Fruit fly (Drosophila melanogaster) whole organism, embryonic: ENCODE measurements around the gene Reck.
A peak's percentile ranks its signal among the peaks of the same experiment; 100 is the strongest.

Source experiments
- Ada2b ChIP-seq: fragments of 200-800 bp; sonication (Bioruptor generic); IDR thresholded peaks from 2 replicates; pipeline ENCODE4 v1.3.6; 2022; ENCODE audit warnings: missing biosample characterization, missing genetic modification characterization
- B-H1 ChIP-seq: fragments of 200-800 bp; sonication (Bioruptor generic); IDR thresholded peaks from 3 replicates; pipeline ENCODE4 v1.3.6; 2022; ENCODE audit warnings: missing biosample characterization, missing genetic modification characterization
- Bteb2 ChIP-seq: fragments of 200-800 bp; sonication (Bioruptor generic); optimal IDR thresholded peaks from 2 replicates; lab custom pipeline; 2016; ENCODE audit warnings: missing biosample characterization, missing genetic modification characterization
- CG10267 ChIP-seq: fragments of 200-800 bp; sonication (Bioruptor generic); optimal IDR thresholded peaks from 2 replicates; lab custom pipeline; 2018; ENCODE audit warnings: missing biosample characterization, mild to moderate bottlenecking, missing genetic modification characterization, moderate library complexity
- CG11085 ChIP-seq: fragments of 200-800 bp; sonication (Bioruptor generic); IDR thresholded peaks from 2 replicates; pipeline ENCODE4 v1.3.6; 2022; ENCODE audit warnings: missing biosample characterization, missing genetic modification characterization
- CG11723 ChIP-seq: fragments of 200-800 bp; sonication (Bioruptor generic); optimal IDR thresholded peaks from 2 replicates; lab custom pipeline; 2017; ENCODE audit warnings: missing biosample characterization, mild to moderate bottlenecking, missing genetic modification characterization
- CG14710 ChIP-seq: fragments of 200-800 bp; sonication (Bioruptor generic); optimal IDR thresholded peaks from 3 replicates; lab custom pipeline; 2019; ENCODE audit warnings: missing biosample characterization, mild to moderate bottlenecking, missing genetic modification characterization, moderate library complexity
- CG15479 ChIP-seq: fragments of 200-800 bp; sonication (Bioruptor generic); optimal IDR thresholded peaks from 3 replicates; lab custom pipeline; 2019; ENCODE audit warnings: missing biosample characterization, mild to moderate bottlenecking, missing genetic modification characterization, moderate library complexity
- CG15514 ChIP-seq: fragments of 200-800 bp; sonication (Bioruptor generic); optimal IDR thresholded peaks from 3 replicates; lab custom pipeline; 2017; ENCODE audit warnings: missing biosample characterization, missing genetic modification characterization, mild to moderate bottlenecking, moderate library complexity, missing genetic modification reagents
- CG17359 ChIP-seq: fragments of 200-800 bp; sonication (Bioruptor generic); optimal IDR thresholded peaks from 3 replicates; lab custom pipeline; 2018; ENCODE audit warnings: missing biosample characterization, mild to moderate bottlenecking, missing genetic modification characterization, moderate library complexity
- CG2199 ChIP-seq: fragments of 200-800 bp; sonication (Bioruptor generic); IDR thresholded peaks from 3 replicates; pipeline ENCODE4 v1.3.6; 2022; ENCODE audit warnings: missing biosample characterization, missing genetic modification characterization
- CG31441 ChIP-seq: fragments of 200-800 bp; sonication (Bioruptor generic); IDR thresholded peaks from 2 replicates; pipeline ENCODE4 v1.3.6; 2022; ENCODE audit warnings: missing biosample characterization, missing genetic modification characterization
- CG3847 ChIP-seq: fragments of 200-800 bp; sonication (Bioruptor generic); IDR thresholded peaks from 2 replicates; pipeline ENCODE4 v1.3.6; 2022; ENCODE audit warnings: missing biosample characterization, missing genetic modification characterization
- CG4328 ChIP-seq: fragments of 200-800 bp; sonication (Bioruptor generic); optimal IDR thresholded peaks from 3 replicates; lab custom pipeline; 2017; ENCODE audit warnings: missing biosample characterization, missing genetic modification reagents, missing genetic modification characterization
- CG43689 ChIP-seq: fragments of 200-800 bp; sonication (Bioruptor generic); IDR thresholded peaks from 2 replicates; pipeline ENCODE4 v1.3.6; 2022; ENCODE audit warnings: missing biosample characterization, missing genetic modification characterization
- CoRest ChIP-seq: fragments of 200-800 bp; sonication (Bioruptor generic); optimal IDR thresholded peaks from 3 replicates; lab custom pipeline; 2018; ENCODE audit warnings: missing biosample characterization, mild to moderate bottlenecking, missing genetic modification characterization, moderate library complexity
- CrebB ChIP-seq: fragments of 200-800 bp; sonication (Bioruptor generic); optimal IDR thresholded peaks from 3 replicates; lab custom pipeline; 2018; ENCODE audit warnings: missing biosample characterization, mild to moderate bottlenecking, missing genetic modification characterization
- D ChIP-seq, 2 experiments: fragments of 200-800 bp in 1 of 2; fragments of >200 bp in 1 of 2; sonication (Bioruptor generic) in 1 of 2; optimal IDR thresholded peaks; 2 replicates in 1 of 2; 3 replicates in 1 of 2; lab custom pipeline; 2017; ENCODE audit warnings: mild to moderate bottlenecking in 1 of 2, missing biosample characterization in 1 of 2, missing genetic modification characterization in 1 of 2, missing genetic modification reagents in 1 of 2
- Dad ChIP-seq: fragments of 200-800 bp; sonication (Bioruptor generic); optimal IDR thresholded peaks from 3 replicates; lab custom pipeline; 2016; ENCODE audit warnings: missing biosample characterization, missing genetic modification characterization
- Deaf1 ChIP-seq: fragments of 200-800 bp; optimal IDR thresholded peaks from 3 replicates; lab custom pipeline; 2019; ENCODE audit warnings: missing biosample characterization, mild to moderate bottlenecking, missing genetic modification characterization, moderate library complexity
- Dip2 ChIP-seq: fragments of 200-800 bp; sonication (Bioruptor generic); IDR thresholded peaks from 2 replicates; pipeline ENCODE4 v1.3.6; 2022; ENCODE audit warnings: missing biosample characterization, missing genetic modification characterization
- Dref ChIP-seq: fragments of 200-800 bp; sonication (Bioruptor generic); IDR thresholded peaks from 2 replicates; pipeline ENCODE4 v1.3.6; 2022; ENCODE audit warnings: missing biosample characterization, missing genetic modification characterization
- Kr ChIP-seq: fragments of 200-800 bp; sonication (Bioruptor generic); optimal IDR thresholded peaks from 2 replicates; lab custom pipeline; 2017; ENCODE audit warnings: missing biosample characterization, mild to moderate bottlenecking, missing genetic modification characterization
- Mes4 ChIP-seq: fragments of 200-800 bp; sonication (Bioruptor generic); optimal IDR thresholded peaks from 2 replicates; lab custom pipeline; 2016; ENCODE audit warnings: missing biosample characterization, missing genetic modification characterization
- Oaz ChIP-seq: fragments of 200-800 bp; sonication (Bioruptor generic); IDR thresholded peaks from 2 replicates; pipeline ENCODE4 v1.3.6; 2022; ENCODE audit warnings: missing biosample characterization, missing genetic modification characterization
- Six4 ChIP-seq: fragments of 200-800 bp; sonication (Bioruptor generic); optimal IDR thresholded peaks from 2 replicates; lab custom pipeline; 2016; ENCODE audit warnings: missing biosample characterization, missing genetic modification characterization
- Sox102F ChIP-seq: fragments of 200-800 bp; sonication (Bioruptor generic); optimal IDR thresholded peaks from 2 replicates; lab custom pipeline; 2018; ENCODE audit warnings: missing biosample characterization, mild to moderate bottlenecking, missing genetic modification characterization, moderate library complexity
- Xrp1 ChIP-seq: fragments of 200-800 bp; sonication (Bioruptor generic); IDR thresholded peaks from 2 replicates; pipeline ENCODE4 v1.3.6; 2022; ENCODE audit warnings: missing biosample characterization, missing genetic modification characterization
- YL-1 ChIP-seq: fragments of 200-800 bp; sonication (Bioruptor generic); optimal IDR thresholded peaks from 3 replicates; lab custom pipeline; 2017; ENCODE audit warnings: missing biosample characterization, mild to moderate bottlenecking, missing genetic modification characterization
- chm ChIP-seq: fragments of 200-800 bp; sonication (Bioruptor generic); IDR thresholded peaks from 2 replicates; pipeline ENCODE4 v1.3.6; 2022; ENCODE audit warnings: missing biosample characterization, missing genetic modification characterization
- ci ChIP-seq: fragments of 200-800 bp; sonication (Bioruptor generic); IDR thresholded peaks from 3 replicates; pipeline ENCODE4 v1.3.6; 2022; ENCODE audit warnings: missing biosample characterization, missing genetic modification characterization
- crol ChIP-seq: fragments of 200-800 bp; sonication (Bioruptor generic); IDR thresholded peaks from 2 replicates; pipeline ENCODE4 v1.3.6; 2022; ENCODE audit warnings: missing biosample characterization, missing genetic modification characterization
- ewg ChIP-seq: fragments of 200-800 bp; sonication (Bioruptor generic); optimal IDR thresholded peaks from 3 replicates; lab custom pipeline; 2017; ENCODE audit warnings: mild to moderate bottlenecking, missing biosample characterization, missing genetic modification reagents, missing genetic modification characterization
- grn ChIP-seq: fragments of 200-800 bp; sonication (Bioruptor generic); optimal IDR thresholded peaks from 3 replicates; lab custom pipeline; 2017; ENCODE audit warnings: missing biosample characterization, missing genetic modification characterization
- gsb ChIP-seq: fragments of 200-800 bp; sonication (Bioruptor generic); IDR thresholded peaks from 2 replicates; pipeline ENCODE4 v1.3.6; 2022; ENCODE audit warnings: missing biosample characterization, missing genetic modification characterization
- gt ChIP-seq: fragments of 200-800 bp; sonication (Bioruptor generic); IDR thresholded peaks from 2 replicates; pipeline ENCODE4 v1.3.6; 2022; ENCODE audit warnings: missing biosample characterization, missing genetic modification characterization
- insv ChIP-seq, 2 experiments: fragments of 200-800 bp; sonication (Bioruptor generic); optimal IDR thresholded peaks; 3 replicates each; lab custom pipeline; 2016 to 2018; ENCODE audit warnings: missing biosample characterization in 2 of 2, missing genetic modification characterization in 2 of 2
- ken ChIP-seq: fragments of 200-800 bp; sonication (Bioruptor generic); IDR thresholded peaks from 3 replicates; pipeline ENCODE4 v1.3.6; 2022; ENCODE audit warnings: missing biosample characterization, missing genetic modification characterization
- kni ChIP-seq: fragments of 200-800 bp; sonication (Bioruptor generic); optimal IDR thresholded peaks from 3 replicates; lab custom pipeline; 2017; ENCODE audit warnings: mild to moderate bottlenecking, missing biosample characterization, missing genetic modification reagents, missing genetic modification characterization
- oc ChIP-seq: fragments of 200-800 bp; sonication (Bioruptor generic); optimal IDR thresholded peaks from 2 replicates; lab custom pipeline; 2018; ENCODE audit warnings: missing biosample characterization, mild to moderate bottlenecking, missing genetic modification characterization, moderate library complexity
- p53 ChIP-seq: fragments of 200-800 bp; sonication (Bioruptor generic); optimal IDR thresholded peaks from 2 replicates; lab custom pipeline; 2016; ENCODE audit warnings: missing biosample characterization, missing genetic modification characterization
- pho ChIP-seq: fragments of 200-800 bp; sonication (Bioruptor generic); optimal IDR thresholded peaks from 2 replicates; lab custom pipeline; 2016; ENCODE audit warnings: missing biosample characterization, missing genetic modification characterization
- pros ChIP-seq: fragments of 200-800 bp; sonication (Bioruptor generic); optimal IDR thresholded peaks from 3 replicates; lab custom pipeline; 2019; ENCODE audit warnings: missing biosample characterization, mild to moderate bottlenecking, missing genetic modification characterization, moderate library complexity
- run ChIP-seq: fragments of 200-800 bp; sonication (Bioruptor generic); optimal IDR thresholded peaks from 3 replicates; lab custom pipeline; 2018; ENCODE audit warnings: missing biosample characterization, mild to moderate bottlenecking, missing genetic modification characterization
- tll ChIP-seq, 2 experiments: fragments of 200-800 bp in 1 of 2; fragments of >200 bp in 1 of 2; sonication (Bioruptor generic) in 1 of 2; optimal IDR thresholded peaks; 2 replicates each; lab custom pipeline; 2017 to 2019; ENCODE audit warnings: missing biosample characterization in 2 of 2, missing genetic modification characterization in 2 of 2, mild to moderate bottlenecking in 1 of 2, moderate library complexity in 1 of 2
- twi ChIP-seq: fragments of 200-800 bp; optimal IDR thresholded peaks from 2 replicates; lab custom pipeline; 2019; ENCODE audit warnings: missing biosample characterization, mild to moderate bottlenecking, missing genetic modification characterization, moderate library complexity
- tx ChIP-seq: fragments of 200-800 bp; sonication (Bioruptor generic); optimal IDR thresholded peaks from 2 replicates; lab custom pipeline; 2016; ENCODE audit warnings: missing biosample characterization, missing genetic modification characterization
- zen ChIP-seq: fragments of 200-800 bp; sonication (Bioruptor generic); optimal IDR thresholded peaks from 3 replicates; lab custom pipeline; 2018; ENCODE audit warnings: missing biosample characterization, mild to moderate bottlenecking, missing genetic modification characterization, moderate library complexity
- zen2 ChIP-seq: fragments of 200-800 bp; sonication (Bioruptor generic); IDR thresholded peaks from 3 replicates; pipeline ENCODE4 v1.3.6; 2022; ENCODE audit warnings: missing biosample characterization, missing genetic modification characterization; ENCODE audit not compliant: partially characterized antibody

Reck gene

DNA sequence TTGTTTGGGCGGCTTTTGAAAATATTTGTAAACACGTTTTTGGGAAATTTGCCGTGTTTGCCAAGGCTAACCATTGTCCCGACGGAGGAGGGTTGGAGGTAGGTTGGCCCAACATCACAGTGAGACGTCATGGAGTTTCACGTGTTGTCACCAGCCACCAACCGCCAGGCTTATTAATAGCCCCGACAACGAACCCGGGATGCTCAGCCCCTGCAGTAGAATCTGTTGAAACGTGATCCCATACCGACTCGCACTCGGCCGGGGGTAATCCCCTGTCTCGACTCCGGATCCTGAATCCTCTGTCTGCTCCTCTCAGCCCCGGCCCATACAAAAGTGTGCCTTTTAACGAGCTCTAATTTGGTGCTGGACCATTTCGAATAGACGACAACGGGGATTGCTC, 53.3 kb downstream of the Reck start (continued):
- TF ChIP-seq ewg (GFP tag; lab: Kevin White, UChicago) (no peak), zen2 (GFP tag; lab: Robert Waterston, UW) (no peak), Ada2b (GFP tag; lab: Robert Waterston, UW) (no peak), Oaz (GFP tag; lab: Robert Waterston, UW) (no peak), Kr (GFP tag; lab: Kevin White, UChicago) (peak; percentile 5), D (optimal IDR thresholded peaks at IDR 0.05; lab: Kevin White, UChicago) (peak; percentile 98), D (GFP tag; optimal IDR thresholded peaks at IDR 0.05; lab: Kevin White, UChicago) (peak; percentile 12), Bteb2 (GFP tag; lab: Kevin White, UChicago) (no peak), CG4328 (GFP tag; lab: Kevin White, UChicago) (no peak), CG15514 (no peak), Dad (GFP tag; lab: Kevin White, UChicago) (no peak), CG11085 (GFP tag; lab: Robert Waterston, UW) (no peak), pho (GFP tag; lab: Kevin White, UChicago) (no peak), Dip2 (no peak), ci (GFP tag; lab: Robert Waterston, UW) (no peak), Sox102F (GFP tag; lab: Kevin White, UChicago) (no peak), twi (peak; percentile 95), oc (tag; lab: Kevin White, UChicago) (peak; percentile 27), CG10267 (tag; lab: Kevin White, UChicago) (no peak), Mes4 (GFP tag; lab: Kevin White, UChicago) (no peak), CG11723 (no peak), zen (tag; lab: Kevin White, UChicago) (peak; percentile 89), crol (peak; percentile 53; the same call in 1 of the 2 replicates), ken (no peak), run (tag; lab: Kevin White, UChicago) (no peak), CG3847 (GFP tag; lab: Robert Waterston, UW) (no peak), CG14710 (tag; lab: Kevin White, UChicago) (no peak), Six4 (GFP tag; lab: Kevin White, UChicago) (peak; percentile 21)

DNA sequence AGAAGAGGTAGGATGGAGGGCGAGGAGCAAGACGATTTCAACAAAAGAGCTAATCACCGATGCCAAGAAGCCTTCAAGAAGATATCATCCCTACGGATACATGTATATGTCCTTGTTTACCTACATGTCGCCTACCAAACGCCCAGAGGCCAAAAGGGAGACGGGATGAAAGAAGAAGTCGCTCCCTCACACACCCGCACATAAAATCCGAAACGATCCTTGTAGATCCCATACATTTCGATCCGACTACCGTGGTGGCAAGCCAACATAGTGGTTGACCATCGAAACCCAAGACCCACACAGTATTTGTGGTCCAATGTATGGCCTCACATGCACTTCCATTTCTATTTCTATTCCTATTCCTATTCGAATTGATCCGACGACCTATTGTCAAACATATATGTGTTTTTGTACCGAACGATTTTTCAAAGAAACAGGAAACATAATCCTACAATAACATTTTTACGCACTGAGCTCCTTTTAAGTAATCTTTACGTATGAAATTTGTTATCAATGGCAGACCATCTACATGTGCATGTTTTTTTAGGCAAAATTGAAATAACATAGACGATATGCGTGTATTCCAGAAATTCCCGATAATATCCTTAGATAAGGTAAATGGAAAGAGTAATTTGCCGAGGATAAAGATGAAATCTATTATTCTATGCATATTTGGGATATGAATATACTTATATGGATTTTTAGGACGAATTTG, 55.1 kb downstream of the Reck start:
- TF ChIP-seq pros (GFP tag; lab: Kevin White, UChicago) (peak; percentile 82), Dref (GFP tag; lab: Robert Waterston, UW) (no peak), p53 (GFP tag; lab: Kevin White, UChicago) (no peak), insv (GFP tag; optimal IDR thresholded peaks at IDR 0.05; lab: Kevin White, UChicago) (peak in 1 of 2 experiments; percentile 77), zen (tag; lab: Kevin White, UChicago) (peak; percentile 74), gt (GFP tag; lab: Robert Waterston, UW) (no peak), kni (peak; percentile 73), CG31441 (no peak), CG15479 (GFP tag; lab: Kevin White, UChicago) (peak; percentile 81), tll (GFP tag; optimal IDR thresholded peaks at IDR 0.05; lab: Kevin White, UChicago) (peak in 1 of 2 experiments; percentile 71), CrebB (tag; lab: Kevin White, UChicago) (no peak), chm (GFP tag; lab: Robert Waterston, UW) (peak; percentile 49; the same call in 1 of the 2 replicates), CoRest (tag; lab: Kevin White, UChicago) (no peak), tx (GFP tag; lab: Kevin White, UChicago) (no peak), CG43689 (GFP tag; lab: Robert Waterston, UW) (no peak), Xrp1 (GFP tag; lab: Robert Waterston, UW) (peak; percentile 33; the same call in 1 of the 2 replicates), CG17359 (tag; lab: Kevin White, UChicago) (no peak), grn (GFP tag; lab: Kevin White, UChicago) (peak; percentile 28), gsb (GFP tag; lab: Robert Waterston, UW) (no peak), twi (peak; percentile 67), YL-1 (GFP tag; lab: Kevin White, UChicago) (no peak), CG2199 (GFP tag; lab: Robert Waterston, UW) (peak; percentile 79; the same call in 2 of the 3 replicates), Deaf1 (tag; lab: Kevin White, UChicago) (no peak), B-H1 (GFP tag; lab: Robert Waterston, UW) (no peak)
